Worm (Caenorhabditis elegans): ENCODE data around the gene cdh-3.

The cdh-3 gene

DNA sequence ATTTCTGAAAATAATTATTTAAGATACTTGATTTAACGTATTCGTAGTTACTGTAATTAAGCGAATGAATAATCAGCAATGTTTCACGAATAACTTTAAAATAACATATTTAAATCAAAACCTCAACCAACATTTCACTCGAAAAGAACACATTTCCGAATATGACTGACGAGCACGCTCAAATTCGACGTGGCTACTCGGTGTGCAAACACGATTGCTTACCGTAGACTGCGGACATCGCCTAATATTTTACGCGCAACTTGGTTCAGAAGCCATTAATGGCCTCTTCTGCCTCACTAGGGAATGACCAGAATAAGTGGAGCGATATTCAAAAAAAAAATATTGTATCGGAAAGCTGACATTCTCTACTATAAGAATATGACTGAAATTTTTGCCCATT lies 15.7 kb upstream of the cdh-3 start, which contains the start of gene snu-23:
Gene snu-23 (minus strand): TSS at position 156 of the 400 bp plus-strand sequence.
- TF ChIP-seq rnt-1 (tag; optimal IDR thresholded peaks at IDR 0.05) = no peak
- TF ChIP-seq lin-14 (GFP tag; optimal IDR thresholded peaks at IDR 0.05) = peak; percentile 24
- TF ChIP-seq snpc-4 (tag; optimal IDR thresholded peaks at IDR 0.05) = no peak
- TF ChIP-seq xbp-1 (tag; optimal IDR thresholded peaks at IDR 0.05) = peak; percentile 9
- peak; percentile 10 for TF ChIP-seq nhr-71 (tag; optimal IDR thresholded peaks at IDR 0.05)
- TF ChIP-seq lsy-2 (tag; optimal IDR thresholded peaks at IDR 0.05) = peak; percentile 84 to 97
- no peak for TF ChIP-seq nhr-85 (tag)
- peak; percentile 42 to 43 for TF ChIP-seq efl-1 (optimal IDR thresholded peaks at IDR 0.05)
- TF ChIP-seq efl-1 (GFP tag; optimal IDR thresholded peaks at IDR 0.05 in 1 of 2) = peak; percentile 48 to 93
- TF ChIP-seq mep-1 (tag; optimal IDR thresholded peaks at IDR 0.05) = peak; percentile 46
- TF ChIP-seq vab-15 (tag; optimal IDR thresholded peaks at IDR 0.05) = no peak
- no peak for TF ChIP-seq mab-9 (GFP tag; IDR thresholded peaks at IDR 0.05)
- peak in 1 of 2 experiments; percentile 15 for TF ChIP-seq mdl-1 (tag; optimal IDR thresholded peaks at IDR 0.05)
- TF ChIP-seq lin-35 (GFP tag; optimal IDR thresholded peaks at IDR 0.05) = peak; percentile 58 to 59
- peak; percentile 35 for TF ChIP-seq unc-130 (tag; optimal IDR thresholded peaks at IDR 0.05)
- peak; percentile 81 for TF ChIP-seq F16B12.6 (tag; optimal IDR thresholded peaks at IDR 0.05)
- peak; percentile 11 for TF ChIP-seq blmp-1 (tag; optimal IDR thresholded peaks at IDR 0.05)
- peak in 1 of 3 experiments; percentile 51 for TF ChIP-seq ceh-82 (tag; optimal IDR thresholded peaks at IDR 0.05)
- TF ChIP-seq snu-23 (GFP tag; optimal IDR thresholded peaks at IDR 0.05) = peak; percentile 35
- TF ChIP-seq dpl-1 (GFP tag; optimal IDR thresholded peaks at IDR 0.05) = peak; percentile 10 to 48 (median 17)

DNA sequence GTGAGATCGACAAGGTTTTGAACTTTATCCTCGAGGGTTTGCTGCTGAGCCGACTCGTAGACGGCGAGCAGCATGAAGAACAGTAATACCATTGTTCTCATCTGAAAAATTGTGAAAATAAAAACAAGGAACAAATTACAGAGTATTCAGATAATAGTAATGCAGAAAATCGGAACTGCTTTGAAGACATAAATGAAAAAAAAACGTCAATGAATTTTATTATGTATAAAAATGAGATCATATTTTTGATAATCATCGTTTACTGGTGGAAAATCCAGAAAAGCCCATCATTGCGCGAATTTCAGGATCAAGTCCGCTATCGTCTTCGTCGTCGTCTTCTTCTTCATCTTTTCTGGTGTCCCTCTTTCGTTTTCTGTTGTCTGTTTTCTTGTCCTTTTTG lies 14.7 kb upstream of the cdh-3 start, which contains the start of gene ZK686.3:
Gene ZK686.3 (minus strand): TSS at position 101 of the 400 bp plus-strand sequence.
- TF ChIP-seq pax-3 (tag; optimal IDR thresholded peaks at IDR 0.05) (no peak), hlh-17 (GFP tag; optimal IDR thresholded peaks at IDR 0.05; ENCODE audit: borderline replicate concordance) (no peak), irx-1 (tag; optimal IDR thresholded peaks at IDR 0.05) (no peak), zip-4 (GFP tag; optimal IDR thresholded peaks at IDR 0.05) (no peak), ceh-82 (tag; optimal IDR thresholded peaks at IDR 0.05) (no peak), C16A3.4 (tag; optimal IDR thresholded peaks at IDR 0.05) (no peak), isw-1 (GFP tag; IDR thresholded peaks at IDR 0.05) (no peak), mab-9 (GFP tag; IDR thresholded peaks at IDR 0.05) (no peak), swsn-7 (tag; optimal IDR thresholded peaks at IDR 0.05) (no peak), mdl-1 (tag; optimal IDR thresholded peaks at IDR 0.05) (no peak), xbp-1 (tag; optimal IDR thresholded peaks at IDR 0.05) (no peak), ceh-8 (GFP tag; optimal IDR thresholded peaks at IDR 0.05) (no peak), sup-37 (GFP tag; optimal IDR thresholded peaks at IDR 0.05) (no peak), nhr-77 (tag; optimal IDR thresholded peaks at IDR 0.05) (no peak), dpl-1 (GFP tag; optimal IDR thresholded peaks at IDR 0.05) (no peak), nhr-85 (tag) (no peak), nhr-237 (tag; optimal IDR thresholded peaks at IDR 0.05) (no peak)

DNA sequence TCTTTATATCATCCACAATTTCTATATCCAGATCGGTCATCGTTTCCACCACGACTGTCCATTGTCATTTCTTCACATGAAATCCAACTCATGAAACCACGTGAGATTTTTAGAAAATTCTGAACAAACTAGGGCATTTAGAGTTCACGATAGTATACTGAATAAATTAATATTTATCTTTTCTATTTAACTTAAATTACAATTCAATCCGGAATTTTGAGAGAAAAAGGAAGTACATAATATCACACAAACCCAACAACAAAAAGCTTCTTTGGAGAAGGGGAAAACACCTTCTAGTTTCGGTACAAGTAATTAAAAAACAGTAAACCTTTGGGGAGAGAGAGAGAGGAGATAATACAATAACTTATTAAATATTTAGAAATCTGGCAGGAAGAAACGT lies 13.2 kb upstream of the cdh-3 start, which contains the start of gene ZK686.5:
Gene ZK686.5 (minus strand): TSS at position 101 of the 400 bp plus-strand sequence.
- TF ChIP-seq C34B4.2 (tag; optimal IDR thresholded peaks at IDR 0.05) = no peak
- TF ChIP-seq ama-1 (optimal IDR thresholded peaks at IDR 0.05) = no peak
- TF ChIP-seq fkh-8 (tag; optimal IDR thresholded peaks at IDR 0.05) = no peak
- TF ChIP-seq sptf-1 (tag; optimal IDR thresholded peaks at IDR 0.05) = no peak
- no peak for TF ChIP-seq ceh-63 (GFP tag; optimal IDR thresholded peaks at IDR 0.05)
- no peak for TF ChIP-seq xbp-1 (tag; optimal IDR thresholded peaks at IDR 0.05)
- TF ChIP-seq rnt-1 (tag; optimal IDR thresholded peaks at IDR 0.05) = no peak
- TF ChIP-seq C04F5.9 (tag; optimal IDR thresholded peaks at IDR 0.05) = no peak

DNA sequence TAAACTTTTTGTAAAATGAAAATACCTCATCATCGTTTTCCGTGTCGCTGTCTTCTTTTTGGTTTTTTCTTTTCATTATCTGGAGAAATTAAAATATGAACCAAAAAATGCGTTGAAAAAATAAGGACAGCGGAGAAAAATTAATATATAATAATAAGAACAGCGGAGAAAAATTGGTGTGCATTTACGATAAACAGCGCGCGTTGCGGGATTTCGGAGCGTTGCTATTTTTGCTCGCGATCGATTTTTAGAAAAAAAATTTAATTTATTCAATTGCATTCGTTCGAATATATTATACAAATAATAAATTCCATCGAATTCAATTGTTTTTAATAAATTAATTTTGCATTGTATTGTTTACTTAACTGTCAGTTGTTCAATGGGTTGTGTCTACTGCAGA lies 11.7 kb upstream of the cdh-3 start, which contains the start of gene ZK686.2:
Gene ZK686.2 (minus strand): TSS at position 79 of the 400 bp plus-strand sequence.
- TF ChIP-seq nhr-85 (tag) (no peak), swsn-7 (tag; optimal IDR thresholded peaks at IDR 0.05) (peak; percentile 33), nhr-90 (tag; optimal IDR thresholded peaks at IDR 0.05; ENCODE audit: poor library complexity) (peak; percentile 5), zip-4 (GFP tag; optimal IDR thresholded peaks at IDR 0.05) (no peak), F16B12.6 (tag; optimal IDR thresholded peaks at IDR 0.05) (peak; percentile 29), pax-3 (tag; optimal IDR thresholded peaks at IDR 0.05) (no peak), snpc-4 (tag; optimal IDR thresholded peaks at IDR 0.05) (no peak), nhr-77 (tag; optimal IDR thresholded peaks at IDR 0.05) (no peak), nhr-19 (GFP tag; conservative IDR thresholded peaks at IDR 0.05) (peak; percentile 4; the same call in 1 of the 2 replicates), skn-1 (tag; optimal IDR thresholded peaks at IDR 0.05) (peak; percentile 11), lsy-2 (tag; optimal IDR thresholded peaks at IDR 0.05) (peak; percentile 68 to 80), lin-15B (tag; optimal IDR thresholded peaks at IDR 0.05) (peak; percentile 27), nhr-12 (tag; optimal IDR thresholded peaks at IDR 0.05) (no peak), ztf-11 (tag; optimal IDR thresholded peaks at IDR 0.05) (no peak), ceh-63 (GFP tag; optimal IDR thresholded peaks at IDR 0.05) (no peak), nhr-20 (tag; optimal IDR thresholded peaks at IDR 0.05) (peak; percentile 28), lir-3 (tag; optimal IDR thresholded peaks at IDR 0.05; ENCODE audit: poor library complexity) (no peak), elt-2 (tag; optimal IDR thresholded peaks at IDR 0.05) (no peak), nhr-84 (tag; optimal IDR thresholded peaks at IDR 0.05) (no peak)

All from whole organism, L1 larva.